Worm (Caenorhabditis elegans): ENCODE results near the gene Y64G10A.1.

Y64G10A.1 gene

DNA sequence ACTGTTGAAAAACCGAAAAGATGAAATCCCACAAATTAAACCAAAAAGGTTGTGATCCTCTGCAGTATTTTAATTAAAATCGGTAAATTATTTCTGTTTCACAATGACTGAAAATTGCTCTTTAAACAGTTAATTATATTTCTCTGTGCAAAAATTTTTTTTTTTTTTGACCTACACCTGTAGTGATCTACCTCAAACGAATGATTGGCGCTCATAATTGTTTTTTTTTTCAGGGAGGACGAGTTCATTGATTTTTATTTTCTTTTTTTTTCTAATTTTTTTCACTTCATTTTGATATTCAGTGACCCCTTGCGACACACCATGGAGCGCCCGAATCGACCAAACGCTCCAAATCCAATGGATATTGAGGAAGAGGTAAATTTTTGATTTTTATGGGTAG, 42.7 kb downstream of the Y64G10A.1 start, which contains the start of gene F02H6.2:
F02H6.2 (plus strand) TSS at position 301 of the 400 bp plus-strand sequence.
- TF ChIP-seq ceh-28 (tag; optimal IDR thresholded peaks at IDR 0.05) (no peak), nhr-102 (tag; optimal IDR thresholded peaks at IDR 0.05) (no peak), cey-2 (tag; optimal IDR thresholded peaks at IDR 0.05; ENCODE audit: borderline replicate concordance, insufficient read depth) (no peak), lin-38 (GFP tag; IDR thresholded peaks at IDR 0.05) (no peak), ceh-62 (tag; optimal IDR thresholded peaks at IDR 0.05) (no peak), saeg-2 (GFP tag; IDR thresholded peaks at IDR 0.05) (no peak), daf-12 (tag; optimal IDR thresholded peaks at IDR 0.05) (no peak), rbr-2 (tag; optimal IDR thresholded peaks at IDR 0.05) (no peak), zip-2 (tag; optimal IDR thresholded peaks at IDR 0.05) (no peak), ctbp-1 (GFP tag; IDR thresholded peaks at IDR 0.05) (no peak), madf-5 (GFP tag; IDR thresholded peaks at IDR 0.05) (no peak), attf-4 (tag; optimal IDR thresholded peaks at IDR 0.05) (no peak), tra-1 (GFP tag; IDR thresholded peaks at IDR 0.05) (no peak), mes-2 (tag; optimal IDR thresholded peaks at IDR 0.05; ENCODE audit: poor library complexity, severe bottlenecking) (no peak), spr-1 (tag; optimal IDR thresholded peaks at IDR 0.05) (no peak), dmd-6 (GFP tag; IDR thresholded peaks at IDR 0.05) (no peak), ceh-82 (tag; optimal IDR thresholded peaks at IDR 0.05) (no peak)

DNA sequence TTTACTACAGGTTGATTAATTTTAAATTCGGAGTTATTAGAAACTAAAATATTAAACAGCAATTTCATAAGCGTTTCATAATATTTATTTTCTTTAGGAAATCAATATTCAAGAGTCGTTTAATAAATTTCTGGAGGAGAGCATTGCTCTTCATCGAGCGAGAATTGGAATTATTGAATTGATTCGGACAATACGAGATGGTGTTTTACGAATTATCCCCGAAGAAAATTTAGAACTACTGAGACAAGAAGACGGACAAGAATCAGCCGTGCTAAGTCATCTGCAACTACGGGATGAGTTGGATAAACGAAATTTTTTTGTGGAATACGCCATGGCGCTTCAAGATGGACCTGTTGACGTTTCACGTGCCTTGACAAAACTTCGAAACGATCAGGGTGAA, 44.6 kb downstream of the Y64G10A.1 start:
- no peak for TF ChIP-seq lin-38 (GFP tag; IDR thresholded peaks at IDR 0.05)
- no peak for TF ChIP-seq pqm-1 (tag; optimal IDR thresholded peaks at IDR 0.05)
- no peak for TF ChIP-seq gei-8 (GFP tag; optimal IDR thresholded peaks at IDR 0.05)
- TF ChIP-seq unc-62 (GFP tag; optimal IDR thresholded peaks at IDR 0.05 in 1 of 2): peak in 1 of 2 experiments; percentile 96
- no peak for TF ChIP-seq unc-62 (tag; optimal IDR thresholded peaks at IDR 0.05)

ce11 chrIV:14193196-14193595, 45.7 kb downstream of the Y64G10A.1 start, which contains the start of gene K01G12.3:
TSS of gene K01G12.3 (plus strand) at chrIV:14193496.
- no peak for TF ChIP-seq egl-43 (GFP tag; IDR thresholded peaks at IDR 0.05)
- no peak for TF ChIP-seq lin-13 (GFP tag; optimal IDR thresholded peaks at IDR 0.05)

- no peak for TF ChIP-seq nhr-11 (tag; optimal IDR thresholded peaks at IDR 0.05)
- TF ChIP-seq F49E8.2 (tag; optimal IDR thresholded peaks at IDR 0.05; ENCODE audit: borderline replicate concordance): no peak
- no peak for TF ChIP-seq vab-7 (GFP tag; IDR thresholded peaks at IDR 0.05)
- no peak for TF ChIP-seq zfp-2 (tag; optimal IDR thresholded peaks at IDR 0.05)
- no peak for TF ChIP-seq lin-13 (GFP tag; optimal IDR thresholded peaks at IDR 0.05)
- TF ChIP-seq lir-3 (tag; optimal IDR thresholded peaks at IDR 0.05): no peak
- TF ChIP-seq Y105C5A.15 (GFP tag; IDR thresholded peaks at IDR 0.05): no peak
- no peak for TF ChIP-seq mdt-29 (GFP tag; IDR thresholded peaks at IDR 0.05)
- TF ChIP-seq nhr-41 (GFP tag; IDR thresholded peaks at IDR 0.05): no peak
- TF ChIP-seq ztf-7 (tag; optimal IDR thresholded peaks at IDR 0.05): no peak
- TF ChIP-seq rbr-2 (tag; optimal IDR thresholded peaks at IDR 0.05): no peak
- no peak for TF ChIP-seq nhr-111 (GFP tag; optimal IDR thresholded peaks at IDR 0.05)
- TF ChIP-seq jun-1 (tag; optimal IDR thresholded peaks at IDR 0.05): no peak
Observed at ce11 chrIV:14191919-14192318, 47.0 kb downstream of the Y64G10A.1 start, which contains the start of gene K01G12.22. TSS of gene K01G12.22 (plus strand) at chrIV:14192219.

- no peak for TF ChIP-seq daf-16 (GFP tag; optimal IDR thresholded peaks at IDR 0.05)
- no peak for TF ChIP-seq daf-16 (tag; optimal IDR thresholded peaks at IDR 0.05)
- TF ChIP-seq fkh-10 (GFP tag; optimal IDR thresholded peaks at IDR 0.05): no peak
- no peak for TF ChIP-seq zip-11 (GFP tag; IDR thresholded peaks at IDR 0.05)
- TF ChIP-seq mdt-29 (GFP tag; IDR thresholded peaks at IDR 0.05): no peak
- TF ChIP-seq zfp-2 (tag; optimal IDR thresholded peaks at IDR 0.05): no peak
- no peak for TF ChIP-seq dmd-9 (GFP tag; IDR thresholded peaks at IDR 0.05)
- TF ChIP-seq daf-19 (GFP tag; conservative IDR thresholded peaks at IDR 0.05): no peak
- no peak for TF ChIP-seq ZK337.2 (GFP tag; IDR thresholded peaks at IDR 0.05)
- no peak for TF ChIP-seq aha-1 (tag)
- TF ChIP-seq hmg-1.1 (GFP tag; IDR thresholded peaks at IDR 0.05): no peak
- TF ChIP-seq rbr-2 (tag; optimal IDR thresholded peaks at IDR 0.05): no peak
- no peak for TF ChIP-seq ctbp-1 (GFP tag; IDR thresholded peaks at IDR 0.05)
Observed at ce11 chrIV:14186264-14186663, 52.6 kb downstream of the Y64G10A.1 start.
